Fruit fly (Drosophila melanogaster): ENCODE results near the gene CG18666.

CG18666 gene

DNA sequence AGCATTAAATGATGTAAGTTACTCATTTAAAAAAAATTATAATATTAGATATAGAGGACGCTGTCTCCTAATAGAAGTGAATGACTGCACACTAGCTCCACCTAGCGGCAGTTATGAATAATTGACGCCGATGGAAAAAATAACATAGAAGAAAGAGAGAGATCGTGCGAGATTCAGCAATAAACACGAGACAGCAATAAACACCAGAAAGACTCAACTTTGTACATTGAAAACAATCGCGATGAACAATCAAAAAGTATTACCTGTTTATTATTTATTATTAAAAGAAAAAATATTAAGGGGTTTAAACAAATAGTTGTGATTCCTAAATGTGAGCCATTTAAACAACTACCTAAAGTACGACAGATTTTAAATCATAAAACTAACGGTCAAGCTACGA lies 48.5 kb upstream of the CG18666 start (continued):
- no peak for TF ChIP-seq Atf3 (GFP tag; optimal IDR thresholded peaks at IDR 0.05)
- peak; percentile 43 for TF ChIP-seq ind (GFP tag; optimal IDR thresholded peaks at IDR 0.05)
- no peak for TF ChIP-seq CG1603 (tag; optimal IDR thresholded peaks at IDR 0.05)
- no peak for TF ChIP-seq tap (tag; optimal IDR thresholded peaks at IDR 0.05)
- no peak for TF ChIP-seq CG18011 (GFP tag; optimal IDR thresholded peaks at IDR 0.05)
- no peak for TF ChIP-seq corto (GFP tag; optimal IDR thresholded peaks at IDR 0.05)
- TF ChIP-seq E2f2 (GFP tag; IDR thresholded peaks at IDR 0.05), result no peak
- no peak for TF ChIP-seq sim (GFP tag; IDR thresholded peaks at IDR 0.05)
- no peak for TF ChIP-seq pan (optimal IDR thresholded peaks at IDR 0.05)
- TF ChIP-seq pan (GFP tag; optimal IDR thresholded peaks at IDR 0.05 in 1 of 2, IDR thresholded peaks at IDR 0.05 in 1 of 2), result peak in 1 of 2 experiments; percentile 82
- peak; percentile 30 for TF ChIP-seq CG6254 (GFP tag; optimal IDR thresholded peaks at IDR 0.05)
- no peak for TF ChIP-seq Xbp1 (GFP tag; optimal IDR thresholded peaks at IDR 0.05)
- TF ChIP-seq nmo (GFP tag; optimal IDR thresholded peaks at IDR 0.05), result peak; percentile 48
- TF ChIP-seq wek (GFP tag; optimal IDR thresholded peaks at IDR 0.05), result no peak
- TF ChIP-seq mirr (GFP tag; optimal IDR thresholded peaks at IDR 0.05), result no peak
- no peak for TF ChIP-seq CG12104 (GFP tag; optimal IDR thresholded peaks at IDR 0.05)
- no peak for TF ChIP-seq pita (GFP tag; optimal IDR thresholded peaks at IDR 0.05)
- no peak for TF ChIP-seq sr (GFP tag; IDR thresholded peaks at IDR 0.05)
- no peak for TF ChIP-seq Rfx (GFP tag; IDR thresholded peaks at IDR 0.05)
- TF ChIP-seq tgo (GFP tag; IDR thresholded peaks at IDR 0.05), result no peak
- peak; percentile 47 for TF ChIP-seq Fer1 (GFP tag; optimal IDR thresholded peaks at IDR 0.05)
- no peak for TF ChIP-seq CG12071 (GFP tag; optimal IDR thresholded peaks at IDR 0.05)
- no peak for TF ChIP-seq fd96Cb (tag; optimal IDR thresholded peaks at IDR 0.05)
- TF ChIP-seq CG16815 (GFP tag; optimal IDR thresholded peaks at IDR 0.05), result no peak
- TF ChIP-seq danr (GFP tag; IDR thresholded peaks at IDR 0.05), result no peak
- TF ChIP-seq CG34422 (GFP tag; IDR thresholded peaks at IDR 0.05), result peak; percentile 68
- no peak for TF ChIP-seq Hr51 (GFP tag; optimal IDR thresholded peaks at IDR 0.05)
- TF ChIP-seq Sin3A (optimal IDR thresholded peaks at IDR 0.05), result no peak
- TF ChIP-seq pho (GFP tag; optimal IDR thresholded peaks at IDR 0.05), result no peak
- no peak for TF ChIP-seq klu (GFP tag; IDR thresholded peaks at IDR 0.05)
- TF ChIP-seq HLH54F (GFP tag; optimal IDR thresholded peaks at IDR 0.05), result no peak
- no peak for TF ChIP-seq Sry-δ (GFP tag; optimal IDR thresholded peaks at IDR 0.05)
- TF ChIP-seq knrl (GFP tag; IDR thresholded peaks at IDR 0.05; ENCODE audit: partially characterized antibody), result peak; percentile 19; the same call in 1 of the 3 replicates
- no peak for TF ChIP-seq Hr78 (GFP tag; optimal IDR thresholded peaks at IDR 0.05)
- TF ChIP-seq tll (GFP tag; optimal IDR thresholded peaks at IDR 0.05), result no peak
- no peak for TF ChIP-seq tio (GFP tag; optimal IDR thresholded peaks at IDR 0.05)
- TF ChIP-seq hbn (GFP tag; IDR thresholded peaks at IDR 0.05; ENCODE audit: partially characterized antibody), result no peak
- no peak for TF ChIP-seq Sox102F (GFP tag; optimal IDR thresholded peaks at IDR 0.05)
- TF ChIP-seq CG8281 (tag; optimal IDR thresholded peaks at IDR 0.05), result peak; percentile 7
- TF ChIP-seq CG9215 (GFP tag; IDR thresholded peaks at IDR 0.05), result no peak
- TF ChIP-seq Hr3 (GFP tag; optimal IDR thresholded peaks at IDR 0.05), result no peak
- TF ChIP-seq usp (GFP tag; optimal IDR thresholded peaks at IDR 0.05), result no peak
- no peak for TF ChIP-seq Dip3 (GFP tag; optimal IDR thresholded peaks at IDR 0.05)
- no peak for TF ChIP-seq Elba2 (GFP tag; optimal IDR thresholded peaks at IDR 0.05)
- TF ChIP-seq cg (GFP tag; optimal IDR thresholded peaks at IDR 0.05), result no peak
- no peak for TF ChIP-seq exex (tag; optimal IDR thresholded peaks at IDR 0.05)
- TF ChIP-seq CG13424 (tag; optimal IDR thresholded peaks at IDR 0.05), result peak; percentile 11
- no peak for TF ChIP-seq CG7271 (tag; optimal IDR thresholded peaks at IDR 0.05)
- TF ChIP-seq lbe (GFP tag; optimal IDR thresholded peaks at IDR 0.05), result peak; percentile 17
- TF ChIP-seq Jarid2 (GFP tag; optimal IDR thresholded peaks at IDR 0.05), result no peak
- TF ChIP-seq lmd (GFP tag; IDR thresholded peaks at IDR 0.05), result no peak
- TF ChIP-seq CG43689 (GFP tag; IDR thresholded peaks at IDR 0.05), result no peak

Measured in whole organism, embryonic.